Worm (Caenorhabditis elegans) whole organism, L4 larva: Measurements from ENCODE around the gene D1086.19.
"Not testable (repeated sequence)": the region's sequence is repeated elsewhere in the genome, so short reads cannot be mapped to it uniquely, and the experiment has no call there.

Source experiments
- D1046.2 ChIP-seq: fragments of 200-800 bp; sonication (Bioruptor generic); IDR thresholded peaks from 2 replicates; pipeline ENCODE4 v1.3.6; 2022; ENCODE audit warnings: missing genetic modification characterization, missing compliant biosample characterization
- F44E2.7 ChIP-seq: fragments of 200-800 bp; sonication (Bioruptor generic); IDR thresholded peaks from 2 replicates; pipeline ENCODE4 v2.1.2; 2022; ENCODE audit warnings: missing genetic modification characterization, missing compliant biosample characterization
- T20F7.1 ChIP-seq: fragments of 200-800 bp; sonication (Bioruptor generic); optimal IDR thresholded peaks from 2 replicates; lab custom pipeline; 2018; ENCODE audit warnings: mild to moderate bottlenecking, missing genetic modification characterization, missing compliant biosample characterization
- arid-1 ChIP-seq: fragments of 200-800 bp; sonication (Bioruptor generic); conservative IDR thresholded peaks from 2 replicates; pipeline ENCODE4 v1.3.6; 2022; ENCODE audit warnings: missing genetic modification reagents, missing genetic modification characterization, missing compliant biosample characterization
- ceh-32 ChIP-seq: sonication (generic microtip); optimal IDR thresholded peaks from 2 replicates; lab custom pipeline; 2016; ENCODE audit warnings: mild to moderate bottlenecking, missing genetic modification characterization, missing compliant biosample characterization; ENCODE audit not compliant: poor library complexity
- ceh-44 ChIP-seq: fragments of 200-800 bp; sonication (Bioruptor generic); IDR thresholded peaks from 2 replicates; pipeline ENCODE4 v1.3.6; 2022; ENCODE audit warnings: missing genetic modification reagents, missing genetic modification characterization, missing compliant biosample characterization
- ces-1 ChIP-seq: fragments of 150-350 bp; sonication (generic microtip); optimal IDR thresholded peaks from 4 replicates; lab custom pipeline; 2014; ENCODE audit warnings: missing biosample characterization, missing genetic modification reagents, missing genetic modification characterization
- cey-2 ChIP-seq: sonication (generic microtip); optimal IDR thresholded peaks from 3 replicates; lab custom pipeline; 2017; ENCODE audit warnings: missing genetic modification characterization, mild to moderate bottlenecking, missing compliant biosample characterization, antibody characterized with exemption, borderline replicate concordance; ENCODE audit not compliant: insufficient read depth
- daf-16 ChIP-seq, 3 experiments: sonication (generic microtip); optimal IDR thresholded peaks; 2 replicates each; lab custom pipeline; 2016 to 2017; ENCODE audit warnings: missing genetic modification characterization in 3 of 3, missing genetic modification reagents in 3 of 3, mild to moderate bottlenecking in 2 of 3, missing compliant biosample characterization in 2 of 3, missing biosample characterization in 1 of 3, moderate library complexity in 1 of 3
- dmd-6 ChIP-seq: fragments of 200-800 bp; sonication (Bioruptor generic); IDR thresholded peaks from 2 replicates; pipeline ENCODE4 v1.3.6; 2022; ENCODE audit warnings: missing genetic modification reagents, missing genetic modification characterization, missing compliant biosample characterization
- dve-1 ChIP-seq: sonication (generic microtip); optimal IDR thresholded peaks from 2 replicates; lab custom pipeline; 2017; ENCODE audit warnings: antibody characterized with exemption, mild to moderate bottlenecking, missing genetic modification characterization, missing compliant biosample characterization; ENCODE audit not compliant: insufficient read depth
- hmg-1.1 ChIP-seq: fragments of 200-800 bp; sonication (Bioruptor generic); IDR thresholded peaks from 2 replicates; pipeline ENCODE4 v1.3.6; 2022; ENCODE audit warnings: missing genetic modification reagents, missing genetic modification characterization, missing compliant biosample characterization
- lin-29 ChIP-seq: fragments of 200-800 bp; sonication (Bioruptor generic); IDR thresholded peaks from 2 replicates; pipeline ENCODE4 v1.3.6; 2022; ENCODE audit warnings: missing genetic modification reagents, missing genetic modification characterization, missing compliant biosample characterization
- lir-3 ChIP-seq: sonication (generic microtip); optimal IDR thresholded peaks from 2 replicates; lab custom pipeline; 2016; ENCODE audit warnings: mild to moderate bottlenecking, missing genetic modification characterization, missing compliant biosample characterization
- lsy-2 ChIP-seq, 2 experiments: fragments of 150-350 bp in 1 of 2; sonication (generic microtip) in 1 of 2; optimal IDR thresholded peaks; 2 replicates each; lab custom pipeline; 2014 to 2017; ENCODE audit warnings: missing biosample characterization in 2 of 2, missing genetic modification characterization in 2 of 2
- mdl-1 ChIP-seq, 2 experiments: fragments of 150-350 bp in 1 of 2; sonication (generic microtip) in 1 of 2; optimal IDR thresholded peaks; 2 replicates each; lab custom pipeline; 2014 to 2017; ENCODE audit warnings: missing biosample characterization in 2 of 2, missing genetic modification characterization in 2 of 2
- mdt-29 ChIP-seq: fragments of 200-800 bp; sonication (Bioruptor generic); IDR thresholded peaks from 2 replicates; pipeline ENCODE4 v1.3.6; 2022; ENCODE audit warnings: missing genetic modification reagents, missing genetic modification characterization, missing compliant biosample characterization
- mes-2 ChIP-seq: sonication (generic microtip); optimal IDR thresholded peaks from 2 replicates; lab custom pipeline; 2016; ENCODE audit warnings: missing genotype, mild to moderate bottlenecking, missing genetic modification characterization, missing compliant biosample characterization; ENCODE audit not compliant: poor library complexity, severe bottlenecking
- nhr-10 ChIP-seq: fragments of 150-350 bp; optimal IDR thresholded peaks from 2 replicates; lab custom pipeline; 2014; ENCODE audit warnings: missing biosample characterization, missing genetic modification characterization
- nhr-102 ChIP-seq: sonication (generic microtip); optimal IDR thresholded peaks from 2 replicates; lab custom pipeline; 2016; ENCODE audit warnings: mild to moderate bottlenecking, missing genetic modification characterization, moderate library complexity, missing compliant biosample characterization
- nhr-111 ChIP-seq: fragments of 200-800 bp; sonication (Bioruptor generic); optimal IDR thresholded peaks from 2 replicates; lab custom pipeline; 2018; ENCODE audit warnings: mild to moderate bottlenecking, missing genetic modification characterization, missing compliant biosample characterization
- nhr-25 ChIP-seq: sonication (generic microtip); optimal IDR thresholded peaks from 2 replicates; lab custom pipeline; 2017; ENCODE audit warnings: missing genetic modification characterization, mild to moderate bottlenecking, missing compliant biosample characterization, antibody characterized with exemption, moderate library complexity, borderline replicate concordance; ENCODE audit not compliant: insufficient read depth
- nhr-42 ChIP-seq: fragments of 200-800 bp; sonication (Bioruptor generic); IDR thresholded peaks from 2 replicates; pipeline ENCODE4 v1.3.6; 2022; ENCODE audit warnings: missing genetic modification characterization, missing compliant biosample characterization
- nhr-48 ChIP-seq: sonication (generic microtip); optimal IDR thresholded peaks from 2 replicates; lab custom pipeline; 2016; ENCODE audit warnings: mild to moderate bottlenecking, missing genetic modification characterization, missing compliant biosample characterization
- nhr-6 ChIP-seq: fragments of 150-350 bp; optimal IDR thresholded peaks from 2 replicates; lab custom pipeline; 2014; ENCODE audit warnings: missing biosample characterization, missing genetic modification characterization
- nhr-76 ChIP-seq: fragments of 150-350 bp; optimal IDR thresholded peaks from 2 replicates; lab custom pipeline; 2014; ENCODE audit warnings: missing biosample characterization, missing genetic modification characterization
- saeg-2 ChIP-seq: fragments of 200-800 bp; sonication (Bioruptor generic); IDR thresholded peaks from 2 replicates; pipeline ENCODE4 v1.3.6; 2022; ENCODE audit warnings: missing genetic modification reagents, missing genetic modification characterization, missing compliant biosample characterization
- sdz-12 ChIP-seq: fragments of 200-800 bp; sonication (Bioruptor generic); optimal IDR thresholded peaks from 2 replicates; lab custom pipeline; 2018; ENCODE audit warnings: mild to moderate bottlenecking, missing genetic modification characterization, missing compliant biosample characterization
- snpc-1.2 ChIP-seq: fragments of 200-800 bp; sonication (Bioruptor generic); IDR thresholded peaks from 2 replicates; pipeline ENCODE4 v1.3.6; 2022; ENCODE audit warnings: missing genetic modification reagents, missing genetic modification characterization, missing compliant biosample characterization
- spr-1 ChIP-seq: sonication (generic microtip); optimal IDR thresholded peaks from 2 replicates; lab custom pipeline; 2016; ENCODE audit warnings: mild to moderate bottlenecking, missing genetic modification characterization, missing compliant biosample characterization
- spr-3 ChIP-seq: fragments of 200-800 bp; sonication (Bioruptor generic); optimal IDR thresholded peaks from 2 replicates; lab custom pipeline; 2018; ENCODE audit warnings: mild to moderate bottlenecking, missing genetic modification characterization, missing compliant biosample characterization
- tag-97 ChIP-seq: fragments of 200-800 bp; sonication (Bioruptor generic); IDR thresholded peaks from 2 replicates; pipeline ENCODE4 v1.3.6; 2022; ENCODE audit warnings: missing genetic modification characterization, missing compliant biosample characterization
- tra-1 ChIP-seq: fragments of 200-800 bp; sonication (Bioruptor generic); IDR thresholded peaks from 2 replicates; pipeline ENCODE4 v1.3.6; 2022; ENCODE audit warnings: missing genetic modification reagents, missing genetic modification characterization, missing compliant biosample characterization
- unc-130 ChIP-seq: sonication (generic microtip); optimal IDR thresholded peaks from 2 replicates; lab custom pipeline; 2016; ENCODE audit warnings: missing genetic modification reagents, missing genetic modification characterization, missing compliant biosample characterization
- unc-62 ChIP-seq, 3 experiments: fragments of 150-350 bp in 1 of 3; sonication (generic microtip); optimal IDR thresholded peaks in 2 of 3; peaks in 1 of 3; 1 replicate in 1 of 3; 2 replicates in 2 of 3; lab custom pipeline; 2014 to 2017; ENCODE audit warnings: missing biosample characterization in 3 of 3, missing genetic modification characterization in 3 of 3, missing genetic modification reagents in 3 of 3, missing genotype in 1 of 3
- zfp-3 ChIP-seq: fragments of 200-800 bp; sonication (Bioruptor generic); conservative IDR thresholded peaks from 2 replicates; pipeline ENCODE4 v1.3.6; 2022; ENCODE audit warnings: missing genetic modification reagents, missing genetic modification characterization, missing compliant biosample characterization
- zip-11 ChIP-seq: fragments of 200-800 bp; sonication (Bioruptor generic); IDR thresholded peaks from 2 replicates; pipeline ENCODE4 v1.3.6; 2022; ENCODE audit warnings: missing genetic modification characterization, missing compliant biosample characterization
- ztf-7 ChIP-seq: fragments of 150-350 bp; optimal IDR thresholded peaks from 2 replicates; lab custom pipeline; 2014; ENCODE audit warnings: missing biosample characterization, missing genetic modification characterization

Gene D1086.19

ce11 chrV:14055097-14055496, 33.1 kb upstream of the D1086.19 start (continued):
- TF ChIP-seq dmd-6 (GFP tag; lab: Robert Waterston, UW) (peak; percentile 99), D1046.2 (GFP tag; lab: Robert Waterston, UW) (peak; percentile 96), spr-3 (peak; percentile 57), spr-1 (tag; lab: Kevin White, UChicago) (peak; percentile 84), lsy-2 (tag; optimal IDR thresholded peaks at IDR 0.05; lab: Kevin White, UChicago) (peak; percentile 42 to 93), hmg-1.1 (GFP tag; lab: Robert Waterston, UW) (peak; percentile 92), zfp-3 (GFP tag; lab: Robert Waterston, UW) (peak; percentile 96), mes-2 (peak; percentile 100), nhr-10 (peak; percentile 35), arid-1 (GFP tag; lab: Robert Waterston, UW) (peak; percentile 94), daf-16 (GFP tag; optimal IDR thresholded peaks at IDR 0.05; lab: Kevin White, UChicago) (peak; percentile 28 to 38), daf-16 (tag; optimal IDR thresholded peaks at IDR 0.05; lab: Kevin White, UChicago) (peak; percentile 43), mdl-1 (tag; optimal IDR thresholded peaks at IDR 0.05; lab: Kevin White, UChicago) (peak in 1 of 2 experiments; percentile 40), F44E2.7 (peak; percentile 86), zip-11 (GFP tag; lab: Robert Waterston, UW) (0 out of 2 replicates have a peak, but pooled peaks have one; percentile 34), ces-1 (GFP tag; lab: Kevin White, UChicago) (peak; percentile 69), nhr-102 (tag; lab: Kevin White, UChicago) (peak; percentile 95), dve-1 (tag; lab: Kevin White, UChicago) (peak; percentile 93), ceh-32 (tag; lab: Kevin White, UChicago) (peak; percentile 59), T20F7.1 (GFP tag; lab: Kevin White, UChicago) (peak; percentile 89), cey-2 (tag; lab: Kevin White, UChicago) (peak; percentile 1), unc-62 (GFP tag; optimal IDR thresholded peaks at IDR 0.05 in 1 of 2; lab: Kevin White, UChicago) (peak in 1 of 2 experiments; percentile 99), sdz-12 (peak; percentile 85), nhr-76 (tag; lab: Kevin White, UChicago) (peak; percentile 65), nhr-25 (peak; percentile 55), ztf-7 (tag; lab: Kevin White, UChicago) (peak; percentile 70), mdt-29 (GFP tag; lab: Robert Waterston, UW) (peak; percentile 94), ceh-44 (GFP tag; lab: Robert Waterston, UW) (peak; percentile 96), nhr-6 (tag; lab: Kevin White, UChicago) (peak; percentile 87), tag-97 (GFP tag; lab: Robert Waterston, UW) (peak; percentile 93), lin-29 (GFP tag; lab: Robert Waterston, UW) (peak; percentile 83), lir-3 (tag; lab: Kevin White, UChicago) (peak; percentile 26), tra-1 (GFP tag; lab: Robert Waterston, UW) (peak; percentile 98), snpc-1.2 (GFP tag; lab: Robert Waterston, UW) (0 out of 2 replicates have a peak, but pooled peaks have one; percentile 41), nhr-42 (GFP tag; lab: Robert Waterston, UW) (peak; percentile 97), unc-130 (peak; percentile 81)
- not testable (repeated sequence) for TF ChIP-seq unc-62 (tag; optimal IDR thresholded peaks at IDR 0.05; lab: Kevin White, UChicago)

ce11 chrV:14057540-14057939, 30.6 kb upstream of the D1086.19 start, which contains the start of gene F58D12.3:
TSS of gene F58D12.3 (plus strand) at chrV:14057840.
- no peak for TF ChIP-seq arid-1 (GFP tag; lab: Robert Waterston, UW)
- no peak for TF ChIP-seq lsy-2 (tag; optimal IDR thresholded peaks at IDR 0.05; lab: Kevin White, UChicago)
- TF ChIP-seq saeg-2 (GFP tag; lab: Robert Waterston, UW), result no peak
- no peak for TF ChIP-seq zip-11 (GFP tag; lab: Robert Waterston, UW)
- no peak for TF ChIP-seq nhr-111 (GFP tag; lab: Kevin White, UChicago)
- TF ChIP-seq unc-62 (GFP tag; optimal IDR thresholded peaks at IDR 0.05 in 1 of 2; lab: Kevin White, UChicago), result peak in 1 of 2 experiments; percentile 32
- TF ChIP-seq unc-62 (tag; optimal IDR thresholded peaks at IDR 0.05; lab: Kevin White, UChicago), result no peak
- TF ChIP-seq nhr-48 (tag; lab: Kevin White, UChicago), result no peak
